Worm (Caenorhabditis elegans): ENCODE results near the gene T27D12.6.

ce11 chrII:11808979-11809378 is 26.3 kb upstream of the T27D12.6 start, which contains the start of gene F43G6.10:
- no peak for TF ChIP-seq ztf-11 (tag; optimal IDR thresholded peaks at IDR 0.05)
- TF ChIP-seq tbx-8 (GFP tag; optimal IDR thresholded peaks at IDR 0.05), result no peak
- TF ChIP-seq unc-62 (GFP tag; optimal IDR thresholded peaks at IDR 0.05), result no peak
- no peak for TF ChIP-seq ham-2 (GFP tag; optimal IDR thresholded peaks at IDR 0.05)
